Fruit fly (Drosophila melanogaster) whole organism, pupa: ENCODE data around the gene nau.

Experiments used
- CG14655 ChIP-seq: fragments of 200-800 bp; sonication (Bioruptor generic); optimal IDR thresholded peaks from 3 replicates; lab custom pipeline; 2017; ENCODE audit warnings: mild to moderate bottlenecking, missing biosample characterization, missing genetic modification reagents, missing genetic modification characterization
- CG17806 ChIP-seq: fragments of 200-800 bp; sonication (Bioruptor generic); optimal IDR thresholded peaks from 2 replicates; lab custom pipeline; 2018; ENCODE audit warnings: missing biosample characterization, mild to moderate bottlenecking, missing genetic modification characterization, moderate library complexity
- CG4496 ChIP-seq: fragments of 200-800 bp; sonication (Bioruptor generic); IDR thresholded peaks from 3 replicates; pipeline ENCODE4 v1.3.6; 2022; ENCODE audit warnings: missing biosample characterization, missing genetic modification characterization
- Pif1A ChIP-seq: fragments of 200-800 bp; sonication (Bioruptor generic); optimal IDR thresholded peaks from 3 replicates; lab custom pipeline; 2016; ENCODE audit warnings: missing biosample characterization, missing genetic modification characterization

DNA sequence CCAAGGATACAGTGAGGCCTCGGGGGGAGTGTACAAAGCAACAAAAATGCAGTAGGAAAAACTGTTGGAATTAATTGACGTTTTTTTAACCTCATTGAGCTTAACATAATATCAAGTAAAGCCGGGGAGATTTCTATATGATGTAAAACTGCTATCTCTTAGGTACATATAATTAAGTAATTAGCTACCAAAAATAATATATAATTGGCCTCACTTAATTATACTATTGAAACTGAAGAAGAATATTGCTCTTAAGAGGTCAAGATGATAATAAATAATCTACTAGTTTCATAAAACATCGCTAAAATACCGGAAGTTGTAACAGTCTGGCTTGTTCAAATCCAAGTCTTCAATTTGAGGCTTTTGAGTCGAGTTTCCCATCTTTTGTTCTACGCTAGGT lies 50.7 kb downstream of the nau start:
- no peak for TF ChIP-seq CG4496
- TF ChIP-seq Pif1A (GFP tag; lab: Kevin White, UChicago) = no peak
- peak; percentile 10 for TF ChIP-seq CG14655 (GFP tag; lab: Kevin White, UChicago)
- no peak for TF ChIP-seq CG17806
